Worm (Caenorhabditis elegans) whole organism, L4 larva: Measurements from ENCODE around the gene oxi-1.

ENCODE experiments used
- R02D3.7 ChIP-seq: fragments of 150-350 bp; sonication (generic microtip); optimal IDR thresholded peaks from 3 replicates; lab custom pipeline; 2014; ENCODE audit warnings: missing biosample characterization, missing genetic modification characterization
- ces-1 ChIP-seq: fragments of 150-350 bp; sonication (generic microtip); optimal IDR thresholded peaks from 4 replicates; lab custom pipeline; 2014; ENCODE audit warnings: missing biosample characterization, missing genetic modification reagents, missing genetic modification characterization
- hlh-30 ChIP-seq: sonication (generic microtip); optimal IDR thresholded peaks from 2 replicates; lab custom pipeline; 2017; ENCODE audit warnings: antibody characterized with exemption, mild to moderate bottlenecking, missing genetic modification characterization, missing compliant biosample characterization; ENCODE audit not compliant: insufficient read depth
- nhr-28 ChIP-seq: fragments of 150-350 bp; optimal IDR thresholded peaks from 2 replicates; lab custom pipeline; 2014; ENCODE audit warnings: missing biosample characterization, missing genetic modification characterization
- ztf-11 ChIP-seq: fragments of 150-350 bp; optimal IDR thresholded peaks from 2 replicates; lab custom pipeline; 2014; ENCODE audit warnings: missing biosample characterization, missing genetic modification characterization

DNA sequence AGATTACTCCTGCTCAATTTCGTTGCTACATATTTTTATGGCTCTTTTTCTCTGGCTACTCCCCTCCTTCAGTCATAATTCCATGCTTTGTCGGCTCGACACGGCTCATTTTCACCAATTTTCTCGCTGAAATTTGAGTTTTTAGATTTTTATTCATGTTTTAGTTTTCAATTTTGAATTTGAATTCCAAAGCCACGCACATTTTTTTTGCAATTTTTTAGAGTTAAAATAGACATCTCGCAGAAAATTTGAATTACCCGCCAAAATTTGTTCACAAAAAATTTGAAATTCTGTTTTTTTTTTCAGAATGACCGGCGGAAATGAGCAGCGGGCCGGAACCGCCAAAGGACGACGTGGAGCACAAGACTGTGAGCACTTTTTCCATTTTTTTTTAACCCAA lies 44.3 kb downstream of the oxi-1 start, which contains the start of gene unc-119:
- no peak for TF ChIP-seq hlh-30 (tag; lab: Kevin White, UChicago)
- TF ChIP-seq ztf-11 (tag; lab: Kevin White, UChicago), result no peak
- TF ChIP-seq nhr-28, result no peak
- no peak for TF ChIP-seq ces-1 (GFP tag; lab: Kevin White, UChicago)
- no peak for TF ChIP-seq R02D3.7 (tag; lab: Kevin White, UChicago)
